Worm (Caenorhabditis elegans): ENCODE results near the gene snu-13.

- TF ChIP-seq F55B11.4 (tag; optimal IDR thresholded peaks at IDR 0.05; ENCODE audit: borderline replicate concordance, insufficient read depth) (no peak), die-1 (tag; optimal IDR thresholded peaks at IDR 0.05) (no peak)
Measured at ce11 chrII:10653559-10653958, 4.9 kb downstream of the snu-13 start.

Measured in whole organism, young adult.